In the genomic region with DNA sequence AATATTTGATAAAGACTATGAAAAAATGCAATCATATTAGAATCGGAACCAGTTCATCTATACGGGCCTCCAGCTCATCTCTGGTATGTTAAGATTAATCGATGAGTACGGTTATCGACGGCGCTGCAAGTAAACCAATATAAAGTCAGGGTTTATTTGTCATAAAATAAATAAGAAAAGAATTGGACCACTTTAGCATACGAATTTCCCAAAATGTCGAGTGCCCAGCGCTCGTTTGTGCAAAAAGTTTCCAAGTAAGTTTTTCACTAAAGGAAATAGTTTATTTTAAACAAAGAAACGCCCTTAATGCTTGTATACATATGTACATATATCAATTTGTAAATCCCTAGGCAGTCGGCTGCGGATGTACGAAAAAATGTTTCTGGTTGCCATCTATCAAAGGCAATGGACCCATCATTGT, we compare ENCODE assay signal across 4 fruit fly cellular contexts.
TF ChIP-seq lines count a peak whose summit lies in the region.

A gene (plus strand): TSS at position 101 of the 421 bp plus-strand sequence.

- TF ChIP-seq CTCF in whole organism, embryonic (GFP tag; optimal IDR thresholded peaks at IDR 0.05; lab: Kevin White, UChicago), result peak; percentile 29

TF ChIP-seq in whole organism, adult, 20 proteins besides CTCF, POLR2A, EP300 and RAD21:
- TF ChIP-seq CG12768 (GFP tag; optimal IDR thresholded peaks at IDR 0.05; lab: Kevin White, UChicago), result no peak
- TF ChIP-seq CG1620 (GFP tag; optimal IDR thresholded peaks at IDR 0.05; lab: Kevin White, UChicago), result no peak
- no peak for TF ChIP-seq cic (GFP tag; optimal IDR thresholded peaks at IDR 0.05; lab: Kevin White, UChicago)
- TF ChIP-seq bab1 (GFP tag; optimal IDR thresholded peaks at IDR 0.05; lab: Kevin White, UChicago), result peak; percentile 41
- TF ChIP-seq kay (GFP tag; lab: Kevin White, UChicago; ENCODE audit: borderline replicate concordance), result peak; percentile 7
- TF ChIP-seq CG7101 (tag; optimal IDR thresholded peaks at IDR 0.05; lab: Kevin White, UChicago), result no peak
- TF ChIP-seq pad (GFP tag; optimal IDR thresholded peaks at IDR 0.05; lab: Kevin White, UChicago), result no peak
- no peak for TF ChIP-seq cnc (optimal IDR thresholded peaks at IDR 0.05; lab: Kevin White, UChicago)
- TF ChIP-seq Crg-1 (GFP tag; optimal IDR thresholded peaks at IDR 0.05; lab: Kevin White, UChicago), result no peak
- no peak for TF ChIP-seq ovo (GFP tag; optimal IDR thresholded peaks at IDR 0.05; lab: Kevin White, UChicago)
- no peak for TF ChIP-seq CG5204 (GFP tag; optimal IDR thresholded peaks at IDR 0.05; lab: Kevin White, UChicago)
- no peak for TF ChIP-seq CG33017 (tag; optimal IDR thresholded peaks at IDR 0.05; lab: Kevin White, UChicago)
- TF ChIP-seq tj (GFP tag; optimal IDR thresholded peaks at IDR 0.05; lab: Kevin White, UChicago), result no peak
- TF ChIP-seq CG14711 (tag; optimal IDR thresholded peaks at IDR 0.05; lab: Kevin White, UChicago), result peak; percentile 7
- no peak for TF ChIP-seq Clk (GFP tag; optimal IDR thresholded peaks at IDR 0.05; lab: Kevin White, UChicago)
- no peak for TF ChIP-seq CG7045 (GFP tag; optimal IDR thresholded peaks at IDR 0.05; lab: Kevin White, UChicago)
- TF ChIP-seq toe (GFP tag; optimal IDR thresholded peaks at IDR 0.05; lab: Kevin White, UChicago), result no peak
- TF ChIP-seq CG11617 (GFP tag; optimal IDR thresholded peaks at IDR 0.05; lab: Kevin White, UChicago), result peak; percentile 3
- TF ChIP-seq Hr96 (GFP tag; optimal IDR thresholded peaks at IDR 0.05; lab: Kevin White, UChicago), result no peak
- TF ChIP-seq Mnt (GFP tag; optimal IDR thresholded peaks at IDR 0.05; lab: Kevin White, UChicago), result peak; percentile 30

TF ChIP-seq in whole organism, embryonic, 481 proteins besides CTCF, POLR2A, EP300 and RAD21 (continues in another document):
- no peak for TF ChIP-seq Vsx1 (GFP tag; optimal IDR thresholded peaks at IDR 0.05; lab: Kevin White, UChicago)
- peak; percentile 80 for TF ChIP-seq CG13287 (GFP tag; IDR thresholded peaks at IDR 0.05; lab: Robert Waterston, UW; ENCODE audit: partially characterized antibody)
- TF ChIP-seq Oaz (GFP tag; IDR thresholded peaks at IDR 0.05; lab: Robert Waterston, UW), result no peak
- no peak for TF ChIP-seq pan (optimal IDR thresholded peaks at IDR 0.05; lab: Kevin White, UChicago)
- no peak for TF ChIP-seq pan (GFP tag; optimal IDR thresholded peaks at IDR 0.05 in 1 of 2, IDR thresholded peaks at IDR 0.05 in 1 of 2)
- peak; percentile 67 for TF ChIP-seq unc-4 (GFP tag; IDR thresholded peaks at IDR 0.05; lab: Robert Waterston, UW; ENCODE audit: partially characterized antibody)
- TF ChIP-seq cato (GFP tag; optimal IDR thresholded peaks at IDR 0.05; lab: Kevin White, UChicago; ENCODE audit: borderline replicate concordance), result no peak
- no peak for TF ChIP-seq sens-2 (GFP tag; IDR thresholded peaks at IDR 0.05; lab: Robert Waterston, UW)
- TF ChIP-seq kay (GFP tag; optimal IDR thresholded peaks at IDR 0.05; lab: Kevin White, UChicago), result no peak
- TF ChIP-seq pros (GFP tag; optimal IDR thresholded peaks at IDR 0.05; lab: Kevin White, UChicago), result no peak
- peak; percentile 16 for TF ChIP-seq Dp (GFP tag; optimal IDR thresholded peaks at IDR 0.05; lab: Kevin White, UChicago)
- no peak for TF ChIP-seq Deaf1 (tag; optimal IDR thresholded peaks at IDR 0.05; lab: Kevin White, UChicago)
- TF ChIP-seq lola (GFP tag; optimal IDR thresholded peaks at IDR 0.05; lab: Kevin White, UChicago), result no peak
- no peak for TF ChIP-seq CrebB (tag; optimal IDR thresholded peaks at IDR 0.05; lab: Kevin White, UChicago)
- TF ChIP-seq CG1529 (GFP tag; optimal IDR thresholded peaks at IDR 0.05; lab: Kevin White, UChicago), result no peak
- peak; percentile 0 for TF ChIP-seq CG13775 (GFP tag; optimal IDR thresholded peaks at IDR 0.05; lab: Kevin White, UChicago)
- peak; percentile 99 for TF ChIP-seq CG15514 (GFP tag; optimal IDR thresholded peaks at IDR 0.05; lab: Kevin White, UChicago)
- TF ChIP-seq CG6765 (GFP tag; optimal IDR thresholded peaks at IDR 0.05; lab: Kevin White, UChicago), result no peak
- TF ChIP-seq zfh1 (GFP tag; IDR thresholded peaks at IDR 0.05; lab: Robert Waterston, UW), result no peak
- TF ChIP-seq E2f1 (GFP tag; IDR thresholded peaks at IDR 0.05; lab: Robert Waterston, UW), result no peak
- TF ChIP-seq Dip2 (GFP tag; IDR thresholded peaks at IDR 0.05; lab: Robert Waterston, UW), result no peak
- no peak for TF ChIP-seq CG15696 (tag; optimal IDR thresholded peaks at IDR 0.05; lab: Kevin White, UChicago)
- TF ChIP-seq eve (GFP tag; optimal IDR thresholded peaks at IDR 0.05; lab: Kevin White, UChicago), result peak in 1 of 2 experiments; percentile 75

TF ChIP-seq in whole organism, prepupa, 60 proteins besides CTCF, POLR2A, EP300 and RAD21:
- TF ChIP-seq esn (GFP tag; optimal IDR thresholded peaks at IDR 0.05; lab: Kevin White, UChicago), result peak; percentile 34
- TF ChIP-seq ss (GFP tag; optimal IDR thresholded peaks at IDR 0.05; lab: Kevin White, UChicago), result no peak
- TF ChIP-seq fkh (GFP tag; optimal IDR thresholded peaks at IDR 0.05; lab: Kevin White, UChicago), result peak; percentile 84
- TF ChIP-seq Eip78C (GFP tag; lab: Kevin White, UChicago), result peak; percentile 64
- TF ChIP-seq CG1621 (tag; optimal IDR thresholded peaks at IDR 0.05; lab: Kevin White, UChicago), result no peak
- TF ChIP-seq Blimp-1 (GFP tag; optimal IDR thresholded peaks at IDR 0.05; lab: Kevin White, UChicago), result peak; percentile 5

TF ChIP-seq in whole organism, wandering third instar larva, 38 proteins besides CTCF, POLR2A, EP300 and RAD21:
- TF ChIP-seq CG32264 (GFP tag; optimal IDR thresholded peaks at IDR 0.05; lab: Kevin White, UChicago), result peak; percentile 26
- TF ChIP-seq Hr83 (GFP tag; optimal IDR thresholded peaks at IDR 0.05; lab: Kevin White, UChicago; ENCODE audit: poor library complexity, severe bottlenecking), result peak; percentile 21
- peak; percentile 13 for TF ChIP-seq brk (GFP tag; optimal IDR thresholded peaks at IDR 0.05; lab: Kevin White, UChicago)
- no peak for TF ChIP-seq Rel (GFP tag; optimal IDR thresholded peaks at IDR 0.05; lab: Kevin White, UChicago)
- peak; percentile 73 for TF ChIP-seq Rel (tag; optimal IDR thresholded peaks at IDR 0.05; lab: Kevin White, UChicago)
- TF ChIP-seq woc (GFP tag; optimal IDR thresholded peaks at IDR 0.05; lab: Kevin White, UChicago), result peak; percentile 73
- TF ChIP-seq sv (GFP tag; optimal IDR thresholded peaks at IDR 0.05; lab: Kevin White, UChicago), result no peak
- TF ChIP-seq Hr78 (GFP tag; optimal IDR thresholded peaks at IDR 0.05; lab: Kevin White, UChicago), result no peak
